Fruit fly (Drosophila melanogaster) whole organism, embryonic: ENCODE data around the gene mRpS10.
A peak's percentile ranks its signal among the peaks of the same experiment; 100 is the strongest.

Experiments used
- Atf-2 ChIP-seq: fragments of 200-800 bp; sonication (Bioruptor generic); optimal IDR thresholded peaks from 2 replicates; lab custom pipeline; 2016; ENCODE audit warnings: missing biosample characterization, missing genetic modification characterization
- Bgb ChIP-seq: fragments of 200-800 bp; sonication (Bioruptor generic); IDR thresholded peaks from 2 replicates; pipeline ENCODE4 v1.3.6; 2022; ENCODE audit warnings: missing biosample characterization, missing genetic modification characterization; ENCODE audit not compliant: partially characterized antibody
- CG10366 ChIP-seq: fragments of 200-800 bp; sonication (Bioruptor generic); IDR thresholded peaks from 2 replicates; pipeline ENCODE4 v1.3.6; 2022; ENCODE audit warnings: missing biosample characterization, missing genetic modification characterization
- CG10431 ChIP-seq: fragments of 200-800 bp; sonication (Bioruptor generic); optimal IDR thresholded peaks from 3 replicates; lab custom pipeline; 2018; ENCODE audit warnings: missing biosample characterization, mild to moderate bottlenecking, missing genetic modification characterization
- CG10959 ChIP-seq: fragments of 200-800 bp; sonication (Bioruptor generic); IDR thresholded peaks from 2 replicates; pipeline ENCODE4 v1.3.6; 2022; ENCODE audit warnings: missing biosample characterization, missing genetic modification characterization
- CG11093 ChIP-seq: fragments of 200-800 bp; sonication (Bioruptor generic); IDR thresholded peaks from 3 replicates; pipeline ENCODE4 v1.3.6; 2022; ENCODE audit warnings: missing biosample characterization, missing genetic modification characterization
- CG11695 ChIP-seq: fragments of 200-800 bp; sonication (Bioruptor generic); IDR thresholded peaks from 3 replicates; pipeline ENCODE4 v1.3.6; 2022; ENCODE audit warnings: missing biosample characterization, missing genetic modification characterization
- CG13296 ChIP-seq: fragments of 200-800 bp; sonication (Bioruptor generic); optimal IDR thresholded peaks from 3 replicates; lab custom pipeline; 2018; ENCODE audit warnings: missing biosample characterization, mild to moderate bottlenecking, missing genetic modification characterization
- CG13424 ChIP-seq: fragments of 200-800 bp; sonication (Bioruptor generic); optimal IDR thresholded peaks from 2 replicates; lab custom pipeline; 2019; ENCODE audit warnings: missing biosample characterization, mild to moderate bottlenecking, missing genetic modification characterization, moderate library complexity
- CG13775 ChIP-seq: fragments of 200-800 bp; sonication (Bioruptor generic); optimal IDR thresholded peaks from 3 replicates; lab custom pipeline; 2017; ENCODE audit warnings: missing biosample characterization, mild to moderate bottlenecking, missing genetic modification characterization
- CG16813 ChIP-seq: fragments of 200-800 bp; sonication (Bioruptor generic); IDR thresholded peaks from 3 replicates; pipeline ENCODE4 v1.3.6; 2022; ENCODE audit warnings: missing biosample characterization, missing genetic modification characterization; ENCODE audit not compliant: partially characterized antibody
- CG18262 ChIP-seq: fragments of 200-800 bp; optimal IDR thresholded peaks from 3 replicates; lab custom pipeline; 2019; ENCODE audit warnings: missing biosample characterization, mild to moderate bottlenecking, missing genetic modification characterization, moderate library complexity
- CG34224 ChIP-seq: fragments of 200-800 bp; sonication (Bioruptor generic); IDR thresholded peaks from 3 replicates; pipeline ENCODE4 v1.3.6; 2022; ENCODE audit warnings: missing biosample characterization, missing genetic modification characterization; ENCODE audit not compliant: partially characterized antibody
- CG6791 ChIP-seq: fragments of 200-800 bp; sonication (Bioruptor generic); IDR thresholded peaks from 3 replicates; pipeline ENCODE4 v1.3.6; 2022; ENCODE audit warnings: missing biosample characterization, missing genetic modification characterization; ENCODE audit not compliant: partially characterized antibody
- CG7357 ChIP-seq: fragments of 200-800 bp; sonication (Bioruptor generic); IDR thresholded peaks from 3 replicates; pipeline ENCODE4 v1.3.6; 2022; ENCODE audit warnings: missing biosample characterization, missing genetic modification characterization
- CG7987 ChIP-seq: fragments of 200-800 bp; sonication (Bioruptor generic); optimal IDR thresholded peaks from 2 replicates; lab custom pipeline; 2018; ENCODE audit warnings: missing biosample characterization, mild to moderate bottlenecking, missing genetic modification characterization, moderate library complexity
- CG8944 ChIP-seq: fragments of 200-800 bp; sonication (Bioruptor generic); optimal IDR thresholded peaks from 3 replicates; lab custom pipeline; 2016; ENCODE audit warnings: missing biosample characterization, missing genetic modification characterization
- CG9932 ChIP-seq: fragments of 200-800 bp; sonication (Bioruptor generic); IDR thresholded peaks from 2 replicates; pipeline ENCODE4 v1.3.6; 2022; ENCODE audit warnings: missing biosample characterization, missing genetic modification characterization
- CrebB ChIP-seq: fragments of 200-800 bp; sonication (Bioruptor generic); optimal IDR thresholded peaks from 3 replicates; lab custom pipeline; 2018; ENCODE audit warnings: missing biosample characterization, mild to moderate bottlenecking, missing genetic modification characterization
- Dfd ChIP-seq, 2 experiments: fragments of >200 bp; optimal IDR thresholded peaks; 2 replicates each; lab custom pipeline; 2017; ENCODE audit warnings: missing biosample characterization in 2 of 2, missing genetic modification characterization in 2 of 2
- H15 ChIP-seq: fragments of 200-800 bp; sonication (Bioruptor generic); IDR thresholded peaks from 3 replicates; pipeline ENCODE4 v1.3.6; 2022; ENCODE audit warnings: missing biosample characterization, missing genetic modification characterization
- H2.0 ChIP-seq: fragments of 200-800 bp; sonication (Bioruptor generic); IDR thresholded peaks from 2 replicates; pipeline ENCODE4 v1.3.6; 2022; ENCODE audit warnings: missing biosample characterization, missing genetic modification characterization
- HLH54F ChIP-seq: fragments of 200-800 bp; sonication (Bioruptor generic); optimal IDR thresholded peaks from 3 replicates; lab custom pipeline; 2016; ENCODE audit warnings: missing biosample characterization, missing genetic modification characterization
- Hmx ChIP-seq: fragments of 200-800 bp; sonication (Bioruptor generic); optimal IDR thresholded peaks from 2 replicates; lab custom pipeline; 2016; ENCODE audit warnings: missing biosample characterization, missing genetic modification characterization
- MESR4 ChIP-seq: fragments of 200-800 bp; sonication (Bioruptor generic); optimal IDR thresholded peaks from 2 replicates; lab custom pipeline; 2018; ENCODE audit warnings: missing biosample characterization, mild to moderate bottlenecking, missing genetic modification characterization, moderate library complexity
- Mrtf ChIP-seq: fragments of 200-800 bp; sonication (Bioruptor generic); IDR thresholded peaks from 3 replicates; pipeline ENCODE4 v1.3.6; 2022; ENCODE audit warnings: missing biosample characterization, missing genetic modification characterization
- Nf-YB ChIP-seq: fragments of 200-800 bp; sonication (Bioruptor generic); optimal IDR thresholded peaks from 3 replicates; lab custom pipeline; 2019; ENCODE audit warnings: missing biosample characterization, mild to moderate bottlenecking, missing genetic modification characterization, moderate library complexity
- Oaz ChIP-seq: fragments of 200-800 bp; sonication (Bioruptor generic); IDR thresholded peaks from 2 replicates; pipeline ENCODE4 v1.3.6; 2022; ENCODE audit warnings: missing biosample characterization, missing genetic modification characterization
- Optix ChIP-seq: fragments of 200-800 bp; sonication (Bioruptor generic); IDR thresholded peaks from 3 replicates; pipeline ENCODE4 v1.3.6; 2022; ENCODE audit warnings: missing biosample characterization, missing genetic modification characterization
- Scr ChIP-seq: fragments of 200-800 bp; sonication (Bioruptor generic); IDR thresholded peaks from 2 replicates; pipeline ENCODE4 v1.3.6; 2022; ENCODE audit warnings: missing biosample characterization, missing genetic modification characterization; ENCODE audit not compliant: partially characterized antibody
- Six4 ChIP-seq: fragments of 200-800 bp; sonication (Bioruptor generic); optimal IDR thresholded peaks from 2 replicates; lab custom pipeline; 2016; ENCODE audit warnings: missing biosample characterization, missing genetic modification characterization
- Sry-δ ChIP-seq: fragments of 200-800 bp; sonication (Bioruptor generic); optimal IDR thresholded peaks from 2 replicates; lab custom pipeline; 2016; ENCODE audit warnings: missing biosample characterization, missing genetic modification characterization
- croc ChIP-seq: fragments of 200-800 bp; sonication (Bioruptor generic); conservative IDR thresholded peaks from 3 replicates; pipeline ENCODE4 v1.3.6; 2022; ENCODE audit warnings: missing biosample characterization, missing genetic modification characterization
- da ChIP-seq: fragments of 200-800 bp; sonication (Bioruptor generic); optimal IDR thresholded peaks from 2 replicates; lab custom pipeline; 2016; ENCODE audit warnings: missing biosample characterization, missing genetic modification characterization
- dpn ChIP-seq, 2 experiments: fragments of 200-800 bp; sonication (Bioruptor generic); optimal IDR thresholded peaks; 3 replicates each; lab custom pipeline; 2016; ENCODE audit warnings: missing biosample characterization in 2 of 2, missing genetic modification characterization in 2 of 2
- dysf ChIP-seq: fragments of 200-800 bp; sonication (Bioruptor generic); IDR thresholded peaks from 3 replicates; pipeline ENCODE4 v1.3.6; 2022; ENCODE audit warnings: missing biosample characterization, missing genetic modification characterization
- gfzf ChIP-seq: fragments of 200-800 bp; sonication (Bioruptor generic); optimal IDR thresholded peaks from 2 replicates; lab custom pipeline; 2016; ENCODE audit warnings: missing biosample characterization, mild to moderate bottlenecking, missing genetic modification characterization, moderate library complexity
- her ChIP-seq: fragments of 200-800 bp; sonication (Bioruptor generic); optimal IDR thresholded peaks from 2 replicates; lab custom pipeline; 2016; ENCODE audit warnings: missing biosample characterization, missing genetic modification characterization
- insv ChIP-seq, 2 experiments: fragments of 200-800 bp; sonication (Bioruptor generic); optimal IDR thresholded peaks; 3 replicates each; lab custom pipeline; 2016 to 2018; ENCODE audit warnings: missing biosample characterization in 2 of 2, missing genetic modification characterization in 2 of 2
- kay ChIP-seq: fragments of 200-800 bp; sonication (Bioruptor generic); optimal IDR thresholded peaks from 2 replicates; lab custom pipeline; 2016; ENCODE audit warnings: missing biosample characterization, missing genetic modification characterization
- odd ChIP-seq: fragments of 200-800 bp; sonication (Bioruptor generic); optimal IDR thresholded peaks from 2 replicates; lab custom pipeline; 2017; ENCODE audit warnings: missing biosample characterization, mild to moderate bottlenecking, missing genetic modification characterization
- psq ChIP-seq: fragments of 200-800 bp; sonication (Bioruptor generic); optimal IDR thresholded peaks from 2 replicates; lab custom pipeline; 2017; ENCODE audit warnings: missing biosample characterization, missing genetic modification characterization
- rib ChIP-seq: fragments of 200-800 bp; sonication (Bioruptor generic); IDR thresholded peaks from 2 replicates; pipeline ENCODE4 v1.3.6; 2022; ENCODE audit warnings: missing biosample characterization, missing genetic modification characterization
- sens-2 ChIP-seq: fragments of 200-800 bp; sonication (Bioruptor generic); IDR thresholded peaks from 2 replicates; pipeline ENCODE4 v1.3.6; 2022; ENCODE audit warnings: missing biosample characterization, missing genetic modification characterization
- slbo ChIP-seq: fragments of 200-800 bp; sonication (Bioruptor generic); IDR thresholded peaks from 2 replicates; pipeline ENCODE4 v1.3.6; 2022; ENCODE audit warnings: missing biosample characterization, missing genetic modification characterization
- sqz ChIP-seq: fragments of 200-800 bp; sonication (Bioruptor generic); optimal IDR thresholded peaks from 3 replicates; lab custom pipeline; 2018; ENCODE audit warnings: missing biosample characterization, mild to moderate bottlenecking, missing genetic modification characterization
- tna ChIP-seq: fragments of 200-800 bp; sonication (Bioruptor generic); IDR thresholded peaks from 2 replicates; pipeline ENCODE4 v1.3.6; 2022; ENCODE audit warnings: missing biosample characterization, missing genetic modification characterization; ENCODE audit not compliant: partially characterized antibody
- wek ChIP-seq: fragments of 200-800 bp; sonication (Bioruptor generic); optimal IDR thresholded peaks from 3 replicates; lab custom pipeline; 2018; ENCODE audit warnings: missing biosample characterization, mild to moderate bottlenecking, missing genetic modification characterization, moderate library complexity
- zf30C ChIP-seq: fragments of 200-800 bp; sonication (Bioruptor generic); optimal IDR thresholded peaks from 3 replicates; lab custom pipeline; 2018; ENCODE audit warnings: missing biosample characterization, mild to moderate bottlenecking, missing genetic modification characterization

The mRpS10 gene

dm6 chr3R:15277926-15278869, 48.7 kb downstream of the mRpS10 start, which contains the start of the genes MRG15 and Tm1 (continued):
- no peak for TF ChIP-seq slbo (GFP tag; lab: Robert Waterston, UW)
- peak; percentile 89 for TF ChIP-seq sqz
- no peak for TF ChIP-seq her (GFP tag; lab: Kevin White, UChicago)
- no peak for TF ChIP-seq Atf-2 (GFP tag; lab: Kevin White, UChicago)
- no peak for TF ChIP-seq CrebB (tag; lab: Kevin White, UChicago)
- TF ChIP-seq dpn (GFP tag; optimal IDR thresholded peaks at IDR 0.05; lab: Kevin White, UChicago) = peak; percentile 0 to 22
- peak; percentile 65 for TF ChIP-seq CG16813
- TF ChIP-seq CG18262 (tag; lab: Kevin White, UChicago) = no peak
- TF ChIP-seq insv (GFP tag; optimal IDR thresholded peaks at IDR 0.05; lab: Kevin White, UChicago) = no peak
- TF ChIP-seq Oaz (GFP tag; lab: Robert Waterston, UW) = no peak
- no peak for TF ChIP-seq wek
- peak; percentile 71 for TF ChIP-seq Bgb (GFP tag; lab: Robert Waterston, UW)
- TF ChIP-seq CG7357 = no peak
- no peak for TF ChIP-seq Hmx (GFP tag; lab: Kevin White, UChicago)
- no peak for TF ChIP-seq sens-2 (GFP tag; lab: Robert Waterston, UW)
- no peak for TF ChIP-seq CG10431 (GFP tag; lab: Kevin White, UChicago)
- TF ChIP-seq CG6791 (GFP tag; lab: Robert Waterston, UW) = peak; percentile 61
- peak; percentile 33; the same call in 1 of the 2 replicates for TF ChIP-seq CG9932 (GFP tag; lab: Robert Waterston, UW)
- TF ChIP-seq CG13775 (GFP tag; lab: Kevin White, UChicago) = peak; percentile 23
- TF ChIP-seq zf30C (GFP tag; lab: Kevin White, UChicago) = no peak
- peak; percentile 1 for TF ChIP-seq HLH54F (GFP tag; lab: Kevin White, UChicago)
- peak; percentile 73 for TF ChIP-seq Scr
- no peak for TF ChIP-seq H15 (GFP tag; lab: Robert Waterston, UW)
- TF ChIP-seq CG13296 (GFP tag; lab: Kevin White, UChicago) = no peak
- no peak for TF ChIP-seq Nf-YB (GFP tag; lab: Kevin White, UChicago)
- TF ChIP-seq rib = no peak
- no peak for TF ChIP-seq CG7987 (GFP tag; lab: Kevin White, UChicago)
- TF ChIP-seq croc (GFP tag; lab: Robert Waterston, UW) = no peak
- TF ChIP-seq Optix = no peak
- no peak for TF ChIP-seq H2.0 (GFP tag; lab: Robert Waterston, UW)
- TF ChIP-seq kay = no peak
- TF ChIP-seq Sry-δ = peak; percentile 37
- TF ChIP-seq odd (GFP tag; lab: Kevin White, UChicago) = no peak
- no peak for TF ChIP-seq psq
- no peak for TF ChIP-seq Mrtf (GFP tag; lab: Robert Waterston, UW)
- TF ChIP-seq Six4 = no peak
- no peak for TF ChIP-seq CG11093
- TF ChIP-seq CG10366 (GFP tag; lab: Robert Waterston, UW) = no peak
- no peak for TF ChIP-seq CG13424 (tag; lab: Kevin White, UChicago)
- TF ChIP-seq CG11695 = no peak
- TF ChIP-seq tna (GFP tag; lab: Robert Waterston, UW) = peak; percentile 58
- no peak for TF ChIP-seq dysf (GFP tag; lab: Robert Waterston, UW)
- no peak for TF ChIP-seq CG8944
- peak; percentile 49 for TF ChIP-seq MESR4 (GFP tag; lab: Kevin White, UChicago)
- no peak for TF ChIP-seq CG10959
- TF ChIP-seq CG34224 (GFP tag; lab: Robert Waterston, UW) = peak; percentile 54
- TF ChIP-seq gfzf = peak; percentile 74
- TF ChIP-seq Dfd (GFP tag; optimal IDR thresholded peaks at IDR 0.05; lab: Kevin White, UChicago) = no peak
- TF ChIP-seq da (GFP tag; lab: Kevin White, UChicago) = no peak
